Worm (Caenorhabditis elegans): ENCODE measurements around the gene sel-12.

sel-12 gene

DNA sequence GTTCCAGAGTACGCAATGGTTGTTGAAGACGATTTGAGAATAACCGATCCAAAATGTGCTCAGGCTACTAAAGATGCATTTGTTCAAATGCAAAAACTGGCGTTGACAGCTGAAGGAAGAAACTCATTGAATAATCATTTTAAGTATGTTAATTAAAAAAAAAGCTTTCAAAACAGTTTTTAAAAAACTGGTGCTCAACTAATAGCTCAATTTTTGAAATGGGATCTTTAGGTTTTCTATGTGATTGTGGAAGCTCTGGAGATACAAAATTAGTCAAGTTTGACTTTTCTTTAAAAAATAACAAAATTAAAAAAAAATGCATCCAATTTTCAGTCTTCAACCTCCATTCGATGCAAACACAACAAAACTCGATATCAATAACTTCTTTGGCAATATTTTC lies 42.0 kb upstream of the sel-12 start:
- TF ChIP-seq somi-1 (GFP tag; optimal IDR thresholded peaks at IDR 0.05): no peak
- TF ChIP-seq dpl-1 (GFP tag; optimal IDR thresholded peaks at IDR 0.05): no peak
- no peak for TF ChIP-seq F22D6.2 (tag; optimal IDR thresholded peaks at IDR 0.05)
- TF ChIP-seq F10E7.11 (tag; optimal IDR thresholded peaks at IDR 0.05): no peak
- TF ChIP-seq B0336.3 (GFP tag; IDR thresholded peaks at IDR 0.05): no peak
- TF ChIP-seq mxl-1 (tag; optimal IDR thresholded peaks at IDR 0.05): no peak
- TF ChIP-seq dox-1 (GFP tag; IDR thresholded peaks at IDR 0.05): no peak
- no peak for TF ChIP-seq ceh-40 (GFP tag; IDR thresholded peaks at IDR 0.05)
- no peak for TF ChIP-seq pbrm-1 (GFP tag; IDR thresholded peaks at IDR 0.05)
- no peak for TF ChIP-seq ceh-91 (GFP tag; IDR thresholded peaks at IDR 0.05)

- peak; percentile 0 for TF ChIP-seq K12H6.12 (tag; optimal IDR thresholded peaks at IDR 0.05)
- peak; percentile 51 for TF ChIP-seq attf-5 (GFP tag; optimal IDR thresholded peaks at IDR 0.05)
- TF ChIP-seq F23B12.7 (tag; optimal IDR thresholded peaks at IDR 0.05; ENCODE audit: insufficient read depth): peak; percentile 65
- TF ChIP-seq dox-1 (GFP tag; IDR thresholded peaks at IDR 0.05): peak; percentile 74
- TF ChIP-seq nfya-2 (GFP tag; IDR thresholded peaks at IDR 0.05): no peak
- TF ChIP-seq hrde-1 (tag; optimal IDR thresholded peaks at IDR 0.05; ENCODE audit: borderline replicate concordance): no peak
- peak; percentile 50; the same call in 1 of the 2 replicates for TF ChIP-seq hmg-1.2 (GFP tag; IDR thresholded peaks at IDR 0.05)
- peak; percentile 66 for TF ChIP-seq nhr-80 (tag; optimal IDR thresholded peaks at IDR 0.05)
- TF ChIP-seq mcd-1 (GFP tag; IDR thresholded peaks at IDR 0.05): peak; percentile 84
- peak; percentile 46 for TF ChIP-seq ceh-27 (GFP tag; optimal IDR thresholded peaks at IDR 0.05)
- no peak for TF ChIP-seq tbx-9 (tag; optimal IDR thresholded peaks at IDR 0.05; ENCODE audit: borderline replicate concordance)
- TF ChIP-seq ekl-4 (GFP tag; IDR thresholded peaks at IDR 0.05): 0 out of 2 replicates have a peak, but pooled peaks have one; percentile 8
- TF ChIP-seq pbrm-1 (GFP tag; IDR thresholded peaks at IDR 0.05): 0 out of 2 replicates have a peak, but pooled peaks have one; percentile 11
- TF ChIP-seq him-1 (tag; optimal IDR thresholded peaks at IDR 0.05): no peak
- peak; percentile 12 for TF ChIP-seq ZK185.1 (tag; optimal IDR thresholded peaks at IDR 0.05; ENCODE audit: poor library complexity, severe bottlenecking)
- TF ChIP-seq cebp-1 (GFP tag; IDR thresholded peaks at IDR 0.05): peak; percentile 38; the same call in 1 of the 2 replicates
- no peak for TF ChIP-seq cebp-1 (tag; optimal IDR thresholded peaks at IDR 0.05)
Measured at ce11 chrX:876935-877334, 38.7 kb upstream of the sel-12 start, which contains the start of gene ZC13.1. TSS of gene ZC13.1 (plus strand) at chrX:877239.

- TF ChIP-seq madf-10 (tag; optimal IDR thresholded peaks at IDR 0.05) (no peak), chd-7 (tag; optimal IDR thresholded peaks at IDR 0.05) (no peak), Y56A3A.18 (GFP tag; IDR thresholded peaks at IDR 0.05) (no peak), lag-1 (GFP tag; IDR thresholded peaks at IDR 0.05) (no peak), gei-17 (GFP tag; optimal IDR thresholded peaks at IDR 0.05) (no peak), madf-8 (GFP tag; conservative IDR thresholded peaks at IDR 0.05) (no peak), F37B4.10 (GFP tag; IDR thresholded peaks at IDR 0.05) (no peak), mes-4 (tag; optimal IDR thresholded peaks at IDR 0.05) (no peak), B0035.1 (tag; optimal IDR thresholded peaks at IDR 0.05) (no peak), dpff-1 (tag; optimal IDR thresholded peaks at IDR 0.05) (no peak), tbp1 (GFP tag; optimal IDR thresholded peaks at IDR 0.05) (no peak), D2030.7 (GFP tag; IDR thresholded peaks at IDR 0.05) (no peak), hlh-26 (GFP tag; conservative IDR thresholded peaks at IDR 0.05) (no peak), F57C9.4 (tag; optimal IDR thresholded peaks at IDR 0.05) (no peak), ceh-79 (tag; optimal IDR thresholded peaks at IDR 0.05) (no peak), Y95B8A.8 (GFP tag; IDR thresholded peaks at IDR 0.05) (no peak), nhr-179 (tag; optimal IDR thresholded peaks at IDR 0.05) (no peak)
Measured at ce11 chrX:880367-880766, 35.3 kb upstream of the sel-12 start, which contains the start of gene ZC13.2. TSS of gene ZC13.2 (plus strand) at chrX:880667.
